Fruit fly (Drosophila melanogaster): Measurements from ENCODE around the gene Or71a.
A peak's percentile ranks its signal among the peaks of the same experiment; 100 is the strongest.

Gene Or71a

DNA sequence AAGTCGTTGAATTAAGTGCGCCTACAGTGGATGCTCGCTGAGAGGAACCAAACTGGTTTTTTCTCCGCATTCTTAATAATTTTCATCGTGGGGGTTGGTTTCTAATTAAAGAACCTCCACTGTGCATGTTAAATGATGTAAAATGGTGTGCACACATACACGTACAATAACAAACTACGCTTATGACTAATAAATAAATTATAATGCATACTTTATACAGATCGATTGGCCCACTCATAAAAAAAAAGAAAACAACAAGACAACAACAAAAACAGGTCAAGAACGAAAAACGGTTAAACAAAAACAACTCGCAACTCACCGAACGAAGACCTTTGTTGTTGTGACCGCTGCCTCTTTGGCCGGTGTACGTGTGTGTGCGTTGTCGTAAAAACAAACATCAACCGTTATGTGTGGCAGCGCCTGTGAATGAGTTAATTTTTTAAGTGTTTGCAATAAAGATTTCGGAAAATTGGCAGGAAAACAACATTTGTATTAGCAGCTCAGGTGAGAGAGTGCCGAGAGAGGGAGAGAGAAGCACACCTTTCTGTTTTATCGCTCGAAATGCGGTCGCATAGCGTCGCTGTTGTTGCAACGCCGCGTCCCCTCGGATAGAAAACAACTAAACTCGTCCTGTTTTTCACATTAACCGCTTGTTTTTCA, 15.8 kb upstream of the Or71a start (continued):
- TF ChIP-seq HmgZ (tag; optimal IDR thresholded peaks at IDR 0.05), result peak; percentile 6
- TF ChIP-seq chinmo (GFP tag; IDR thresholded peaks at IDR 0.05; ENCODE audit: partially characterized antibody), result 0 out of 4 replicates have a peak, but pooled peaks have one; percentile 52
- TF ChIP-seq Lim3 (GFP tag; IDR thresholded peaks at IDR 0.05), result no peak
- peak; percentile 80 for TF ChIP-seq CG4360 (GFP tag; IDR thresholded peaks at IDR 0.05)
- no peak for TF ChIP-seq scrt (GFP tag; optimal IDR thresholded peaks at IDR 0.05)

DNA sequence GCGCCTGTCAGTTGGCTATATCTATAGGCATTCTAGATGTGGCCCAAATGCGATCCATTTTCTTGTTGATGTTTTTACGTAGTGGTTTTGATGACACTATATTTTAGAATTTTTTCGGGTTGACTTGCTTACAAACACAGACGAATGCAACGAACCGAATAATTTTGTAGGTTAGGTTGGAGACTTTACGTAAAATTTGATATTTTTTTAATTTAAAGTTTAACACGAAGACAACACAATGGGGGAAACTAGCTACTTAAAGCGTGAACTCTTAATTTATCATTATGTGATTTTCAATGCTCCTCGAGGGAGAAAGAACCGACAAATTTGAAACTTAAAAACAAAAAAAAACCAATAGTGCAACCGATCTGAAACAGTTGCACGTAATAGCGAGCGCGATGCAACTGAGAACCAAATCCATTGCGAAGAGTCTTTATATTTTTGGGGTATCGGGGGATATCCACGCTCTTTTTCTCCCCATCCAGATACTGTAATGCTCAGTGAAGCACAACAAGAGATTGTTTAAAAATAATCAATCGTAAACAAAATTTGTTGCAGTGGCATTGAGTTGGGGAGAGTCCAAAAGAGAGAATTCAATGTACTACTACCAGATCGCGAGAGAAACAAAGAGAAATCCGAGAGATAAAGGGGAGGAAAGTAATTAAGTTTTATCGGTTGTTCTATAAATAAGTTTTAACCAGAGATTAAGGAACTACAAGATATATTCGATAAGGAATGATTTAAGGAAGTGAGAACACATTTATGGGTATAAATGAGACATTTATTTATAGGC, 11.8 kb upstream of the Or71a start:
- TF ChIP-seq CTCF (GFP tag; optimal IDR thresholded peaks at IDR 0.05), result no peak
- no peak for TF ChIP-seq org-1 (GFP tag; optimal IDR thresholded peaks at IDR 0.05)
- TF ChIP-seq CG2199 (GFP tag; IDR thresholded peaks at IDR 0.05), result peak; percentile 16; the same call in 1 of the 3 replicates
- TF ChIP-seq yki (optimal IDR thresholded peaks at IDR 0.05), result peak; percentile 5
- no peak for TF ChIP-seq Fer3 (tag; optimal IDR thresholded peaks at IDR 0.05)
- peak in 1 of 2 experiments; percentile 49 for TF ChIP-seq Pdp1 (GFP tag; optimal IDR thresholded peaks at IDR 0.05)
- TF ChIP-seq seq (GFP tag; IDR thresholded peaks at IDR 0.05), result no peak
- no peak for TF ChIP-seq sc (optimal IDR thresholded peaks at IDR 0.05)
- TF ChIP-seq sc (GFP tag; optimal IDR thresholded peaks at IDR 0.05), result no peak
- TF ChIP-seq Atf6 (GFP tag; IDR thresholded peaks at IDR 0.05), result no peak
- peak; percentile 71 for TF ChIP-seq bigmax (GFP tag; optimal IDR thresholded peaks at IDR 0.05)
- TF ChIP-seq Trl (optimal IDR thresholded peaks at IDR 0.05), result peak; percentile 63 to 71
- no peak for TF ChIP-seq Trl (GFP tag; optimal IDR thresholded peaks at IDR 0.05)
- TF ChIP-seq CG18476 (GFP tag; optimal IDR thresholded peaks at IDR 0.05), result no peak
- no peak for TF ChIP-seq CG14667 (GFP tag; IDR thresholded peaks at IDR 0.05)
- TF ChIP-seq sens (GFP tag), result peak; percentile 64
- TF ChIP-seq peb (GFP tag; IDR thresholded peaks at IDR 0.05), result no peak
- peak; percentile 37; the same call in 1 of the 3 replicates for TF ChIP-seq Opbp (GFP tag; IDR thresholded peaks at IDR 0.05; ENCODE audit: partially characterized antibody)
- no peak for TF ChIP-seq stwl (tag; optimal IDR thresholded peaks at IDR 0.05)
- no peak for TF ChIP-seq schlank (tag; optimal IDR thresholded peaks at IDR 0.05)
- TF ChIP-seq Side (GFP tag; optimal IDR thresholded peaks at IDR 0.05), result no peak
- TF ChIP-seq br (optimal IDR thresholded peaks at IDR 0.05), result no peak
- TF ChIP-seq HmgZ (tag; optimal IDR thresholded peaks at IDR 0.05), result no peak
- TF ChIP-seq pzg (GFP tag; optimal IDR thresholded peaks at IDR 0.05), result no peak
- no peak for TF ChIP-seq CG3847 (GFP tag; IDR thresholded peaks at IDR 0.05)
- TF ChIP-seq CG4360 (GFP tag; IDR thresholded peaks at IDR 0.05), result 0 out of 2 replicates have a peak, but pooled peaks have one; percentile 8
- no peak for TF ChIP-seq chif (GFP tag; optimal IDR thresholded peaks at IDR 0.05)
- no peak for TF ChIP-seq CG1792 (GFP tag; optimal IDR thresholded peaks at IDR 0.05)
- no peak for TF ChIP-seq hkb (optimal IDR thresholded peaks at IDR 0.05)
- no peak for TF ChIP-seq hkb (GFP tag; IDR thresholded peaks at IDR 0.05)
- peak; percentile 13 for TF ChIP-seq CG3163 (GFP tag; optimal IDR thresholded peaks at IDR 0.05)
- no peak for TF ChIP-seq CG10565 (GFP tag; optimal IDR thresholded peaks at IDR 0.05)
- no peak for TF ChIP-seq CG9932 (GFP tag; IDR thresholded peaks at IDR 0.05)
- no peak for TF ChIP-seq HLH4C (GFP tag; IDR thresholded peaks at IDR 0.05; ENCODE audit: partially characterized antibody)
- TF ChIP-seq CG9437 (GFP tag; optimal IDR thresholded peaks at IDR 0.05), result peak; percentile 39

DNA sequence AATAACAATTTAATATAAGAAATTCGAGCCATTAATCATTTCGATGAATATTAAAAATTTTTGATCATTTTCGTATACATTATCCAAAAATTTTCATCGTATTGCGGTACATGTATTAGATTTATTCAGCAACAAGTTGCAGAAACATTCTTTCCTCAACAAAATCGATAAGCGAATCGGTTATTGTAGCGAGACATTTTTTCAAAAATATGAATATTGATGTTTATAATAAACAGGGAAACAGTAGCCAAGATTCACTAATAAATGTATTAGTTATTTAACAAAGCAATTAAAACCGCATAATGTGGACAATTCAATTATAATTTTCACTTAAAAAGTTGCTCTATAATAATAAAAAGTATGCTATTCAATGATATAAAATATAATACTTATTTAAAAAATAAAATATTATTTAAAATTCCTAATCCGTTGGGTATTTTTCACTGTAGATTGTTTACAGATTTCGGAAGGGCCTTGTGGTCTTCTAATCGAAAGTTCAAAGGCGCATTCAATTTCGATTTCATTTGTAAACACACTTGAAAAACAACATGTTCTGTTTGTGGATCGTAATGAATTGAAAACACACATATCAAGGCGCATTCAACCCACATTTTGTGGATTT, 10.9 kb upstream of the Or71a start:
- TF ChIP-seq sug (tag; optimal IDR thresholded peaks at IDR 0.05) (peak; percentile 39), NC2β (GFP tag; optimal IDR thresholded peaks at IDR 0.05) (no peak), CG30403 (GFP tag; optimal IDR thresholded peaks at IDR 0.05) (no peak), CG15269 (tag; optimal IDR thresholded peaks at IDR 0.05) (peak; percentile 56), CG18262 (tag; optimal IDR thresholded peaks at IDR 0.05) (peak; percentile 57), CG30020 (tag; optimal IDR thresholded peaks at IDR 0.05) (no peak), MTF-1 (GFP tag; optimal IDR thresholded peaks at IDR 0.05; ENCODE audit: borderline replicate concordance) (no peak), hbn (GFP tag; IDR thresholded peaks at IDR 0.05; ENCODE audit: partially characterized antibody) (no peak), CG3065 (GFP tag; optimal IDR thresholded peaks at IDR 0.05) (no peak), her (GFP tag; optimal IDR thresholded peaks at IDR 0.05) (no peak), Eip74EF (GFP tag; optimal IDR thresholded peaks at IDR 0.05) (peak in 1 of 2 experiments; percentile 15)
